Worm (Caenorhabditis elegans) whole organism, late embryonic: ENCODE measurements around the gene dyf-4.

Experiments used
- F13H6.1 ChIP-seq: sonication (generic microtip); optimal IDR thresholded peaks from 2 replicates; lab custom pipeline; 2016; ENCODE audit warnings: missing genetic modification characterization, missing compliant biosample characterization
- K09A11.1 ChIP-seq: sonication (generic microtip); optimal IDR thresholded peaks from 2 replicates; lab custom pipeline; 2017; ENCODE audit warnings: antibody characterized with exemption, mild to moderate bottlenecking, missing genetic modification characterization, missing compliant biosample characterization; ENCODE audit not compliant: insufficient read depth
- ceh-22 ChIP-seq: sonication (generic microtip); optimal IDR thresholded peaks from 2 replicates; lab custom pipeline; 2017; ENCODE audit warnings: missing biosample characterization, missing genetic modification characterization
- ceh-9 ChIP-seq: sonication (generic microtip); optimal IDR thresholded peaks from 2 replicates; lab custom pipeline; 2016; ENCODE audit warnings: mild to moderate bottlenecking, missing genetic modification characterization, inconsistent platforms, missing compliant biosample characterization
- dmd-4 ChIP-seq: sonication (generic microtip); optimal IDR thresholded peaks from 2 replicates; lab custom pipeline; 2016; ENCODE audit warnings: borderline replicate concordance, missing genetic modification characterization, missing compliant biosample characterization
- ets-4 ChIP-seq: sonication (generic microtip); optimal IDR thresholded peaks from 2 replicates; lab custom pipeline; 2016; ENCODE audit warnings: missing genetic modification characterization, missing compliant biosample characterization
- nhr-232 ChIP-seq: sonication (generic microtip); optimal IDR thresholded peaks from 2 replicates; lab custom pipeline; 2016; ENCODE audit warnings: missing genetic modification characterization, missing compliant biosample characterization
- odd-2 ChIP-seq: sonication (generic microtip); optimal IDR thresholded peaks from 2 replicates; lab custom pipeline; 2017; ENCODE audit warnings: antibody characterized with exemption, mild to moderate bottlenecking, missing genetic modification characterization, missing compliant biosample characterization
- rnt-1 ChIP-seq: sonication (generic microtip); optimal IDR thresholded peaks from 2 replicates; lab custom pipeline; 2016; ENCODE audit warnings: missing genetic modification characterization, missing compliant biosample characterization
- sox-4 ChIP-seq: sonication (generic microtip); optimal IDR thresholded peaks from 2 replicates; lab custom pipeline; 2017; ENCODE audit warnings: mild to moderate bottlenecking, missing genetic modification characterization, inconsistent platforms, missing compliant biosample characterization
- tbx-7 ChIP-seq: sonication (generic microtip); optimal IDR thresholded peaks from 2 replicates; lab custom pipeline; 2016; ENCODE audit warnings: missing genotype, missing genetic modification characterization, missing compliant biosample characterization
- unc-42 ChIP-seq: sonication (generic microtip); optimal IDR thresholded peaks from 2 replicates; lab custom pipeline; 2016; ENCODE audit warnings: missing genotype, missing genetic modification characterization, missing compliant biosample characterization

DNA sequence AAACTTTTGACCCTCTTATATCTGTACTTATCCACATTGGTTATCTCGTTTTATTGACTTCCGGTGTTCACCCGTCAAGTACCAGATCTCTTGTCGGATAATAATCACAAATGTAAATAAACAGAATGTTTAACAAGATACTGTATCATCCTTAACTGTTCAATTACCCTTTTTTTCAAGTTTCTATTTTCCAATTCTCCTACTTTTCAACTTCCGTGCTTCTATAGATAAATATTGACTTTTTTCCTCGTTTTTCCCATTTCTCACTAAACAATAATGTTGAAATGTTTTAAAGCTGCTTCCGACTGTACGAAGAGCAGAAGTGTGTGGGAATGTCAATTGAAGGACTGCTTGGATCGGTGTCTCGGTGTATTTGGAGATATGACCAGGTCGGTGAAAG, 38.6 kb downstream of the dyf-4 start, which contains the start of gene inx-11:
- TF ChIP-seq K09A11.1 (no peak), ceh-9 (no peak), rnt-1 (tag; lab: Kevin White, UChicago) (no peak), sox-4 (tag; lab: Kevin White, UChicago) (no peak), F13H6.1 (tag; lab: Kevin White, UChicago) (no peak), nhr-232 (tag; lab: Kevin White, UChicago) (no peak), dmd-4 (tag; lab: Kevin White, UChicago) (no peak), unc-42 (tag; lab: Kevin White, UChicago) (no peak), odd-2 (no peak), ets-4 (tag; lab: Kevin White, UChicago) (no peak), ceh-22 (no peak), tbx-7 (tag; lab: Kevin White, UChicago) (no peak)
